Worm (Caenorhabditis elegans) whole organism, L4/young adult: ENCODE measurements around the gene clec-3.

Experiments used
- W03F9.2 ChIP-seq: fragments of 150-350 bp; optimal IDR thresholded peaks from 2 replicates; lab custom pipeline; 2014; ENCODE audit warnings: missing biosample characterization, missing genetic modification characterization
- dao-5 ChIP-seq: sonication (generic microtip); optimal IDR thresholded peaks from 2 replicates; lab custom pipeline; 2016; ENCODE audit warnings: missing genotype, missing genetic modification characterization, moderate library complexity, missing compliant biosample characterization
- him-1 ChIP-seq: sonication (generic microtip); optimal IDR thresholded peaks from 2 replicates; lab custom pipeline; 2016; ENCODE audit warnings: missing genotype, missing genetic modification reagents, missing genetic modification characterization, missing compliant biosample characterization

The clec-3 gene

DNA sequence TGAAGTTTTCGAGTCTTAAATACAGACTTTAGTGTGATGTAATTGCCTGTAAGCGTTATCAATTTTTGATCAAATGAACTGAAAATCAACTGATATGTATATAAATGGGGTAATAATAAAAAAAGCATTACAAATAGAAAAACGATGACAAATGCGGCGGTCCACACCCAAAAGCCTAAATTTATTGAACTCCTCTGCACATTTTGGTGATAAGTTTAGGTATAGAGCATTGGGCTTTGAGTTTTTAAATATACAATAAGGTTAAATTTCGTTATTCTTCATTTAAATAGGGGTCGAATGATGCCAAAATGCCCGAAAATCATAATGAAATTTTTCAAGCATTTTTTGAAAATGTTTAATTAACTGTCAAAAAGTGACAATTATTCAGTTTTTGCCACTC, at the start of gene clec-3:
clec-3 (minus strand) TSS at position 101 of the 400 bp plus-strand sequence.
- no peak for TF ChIP-seq him-1 (tag; lab: Kevin White, UChicago)
- no peak for TF ChIP-seq W03F9.2 (tag; lab: Kevin White, UChicago)
- no peak for TF ChIP-seq dao-5 (tag; lab: Kevin White, UChicago)

DNA sequence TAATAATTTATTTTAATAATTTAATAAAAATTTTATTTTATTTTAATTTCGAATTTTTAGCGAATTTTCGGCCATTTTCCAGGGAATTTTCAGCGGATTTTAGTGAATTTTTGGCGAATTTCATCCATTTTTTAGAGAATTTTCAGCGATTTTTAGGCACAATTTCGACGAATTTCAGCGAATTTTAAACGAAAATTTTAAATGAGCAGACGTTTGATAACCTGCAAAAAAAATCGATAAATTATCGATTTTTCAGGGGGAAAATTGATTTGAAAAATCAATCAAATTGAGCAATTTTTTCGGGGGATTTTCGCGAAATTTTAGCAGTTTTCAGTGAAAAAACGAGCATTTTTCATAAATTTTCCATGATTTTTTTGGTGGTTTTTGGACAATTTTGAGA, 48.9 kb upstream of the clec-3 start:
- TF ChIP-seq W03F9.2 (tag; lab: Kevin White, UChicago) (no peak), dao-5 (tag; lab: Kevin White, UChicago) (no peak), him-1 (tag; lab: Kevin White, UChicago) (no peak)

DNA sequence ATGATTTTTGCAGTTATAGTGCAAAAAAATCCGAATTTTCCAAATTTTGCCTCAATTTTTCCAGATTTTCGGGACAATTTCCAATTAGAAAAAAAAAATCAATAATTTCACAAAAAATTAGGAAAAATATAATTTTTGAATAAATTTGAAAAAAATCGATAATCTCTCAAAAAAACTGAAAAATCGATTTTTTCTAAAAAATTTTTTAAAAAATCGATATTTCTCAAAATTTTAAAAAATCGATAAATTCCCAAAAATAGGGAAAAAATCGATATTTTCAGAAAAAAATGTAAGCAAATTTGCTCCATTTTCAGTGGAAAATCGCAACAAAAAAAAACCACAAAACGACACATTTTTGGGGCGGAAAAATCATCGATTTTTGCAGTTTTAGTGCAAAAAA, 48.2 kb upstream of the clec-3 start:
- TF ChIP-seq dao-5 (tag; lab: Kevin White, UChicago) (no peak), him-1 (tag; lab: Kevin White, UChicago) (no peak), W03F9.2 (tag; lab: Kevin White, UChicago) (no peak)

DNA sequence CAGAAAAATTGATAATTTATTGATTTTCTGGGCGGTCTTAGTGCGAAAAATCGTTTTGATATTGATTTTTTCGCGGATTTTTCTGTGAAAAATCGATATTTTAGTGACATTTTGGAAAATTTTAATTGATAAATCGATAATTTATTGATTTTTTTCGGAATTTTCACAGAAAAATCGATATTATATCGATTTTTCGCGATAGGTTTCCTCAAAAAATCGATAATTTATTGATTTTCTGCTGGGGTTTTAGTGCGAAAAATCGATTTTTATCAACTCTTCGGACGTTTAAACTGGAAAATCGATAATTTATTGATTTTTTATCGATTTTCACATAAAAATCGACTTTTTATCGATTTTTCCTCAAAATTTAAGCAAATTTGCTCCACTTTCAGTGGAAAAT, 47.7 kb upstream of the clec-3 start:
- TF ChIP-seq him-1 (tag; lab: Kevin White, UChicago) (no peak), dao-5 (tag; lab: Kevin White, UChicago) (no peak), W03F9.2 (tag; lab: Kevin White, UChicago) (no peak)

DNA sequence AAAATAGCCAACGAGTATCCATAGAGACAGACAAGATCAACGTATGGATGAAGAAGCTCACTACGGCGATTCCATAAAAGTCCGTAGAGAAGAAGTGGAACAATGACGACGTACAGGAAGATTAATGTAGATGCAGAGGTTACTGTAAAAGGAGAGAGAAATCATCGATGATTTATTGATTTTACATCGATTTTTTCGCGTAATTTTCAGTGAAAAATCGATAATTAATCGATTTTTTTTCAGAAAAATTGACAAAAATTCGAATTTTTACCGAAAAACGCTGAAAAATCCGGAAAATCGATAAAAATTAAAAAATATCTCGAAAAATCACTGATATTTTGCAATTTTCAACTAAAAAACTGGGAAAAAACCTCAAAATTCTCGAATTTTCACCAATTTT, 46.7 kb upstream of the clec-3 start:
- TF ChIP-seq him-1 (tag; lab: Kevin White, UChicago), result no peak
- TF ChIP-seq dao-5 (tag; lab: Kevin White, UChicago), result no peak
- no peak for TF ChIP-seq W03F9.2 (tag; lab: Kevin White, UChicago)

DNA sequence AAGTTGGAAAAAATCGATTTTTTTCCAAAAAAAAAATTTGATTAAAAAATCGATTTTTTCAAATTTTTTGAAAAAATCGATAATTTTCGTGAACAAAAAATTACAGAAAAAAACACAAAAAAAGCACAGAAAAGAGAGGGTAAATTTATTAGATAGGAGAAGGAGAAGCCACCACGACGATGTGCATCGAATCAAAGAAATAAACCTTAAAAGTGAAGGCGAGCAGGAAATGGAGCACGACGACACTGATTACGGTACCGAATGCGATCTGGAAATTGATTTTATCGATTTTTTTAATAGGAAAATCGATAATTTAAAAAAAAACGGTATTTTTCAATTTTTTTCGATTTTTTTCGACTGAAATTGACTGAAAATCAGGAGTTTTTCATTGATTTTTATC, 45.4 kb upstream of the clec-3 start:
- no peak for TF ChIP-seq him-1 (tag; lab: Kevin White, UChicago)
- TF ChIP-seq dao-5 (tag; lab: Kevin White, UChicago), result no peak
- no peak for TF ChIP-seq W03F9.2 (tag; lab: Kevin White, UChicago)

DNA sequence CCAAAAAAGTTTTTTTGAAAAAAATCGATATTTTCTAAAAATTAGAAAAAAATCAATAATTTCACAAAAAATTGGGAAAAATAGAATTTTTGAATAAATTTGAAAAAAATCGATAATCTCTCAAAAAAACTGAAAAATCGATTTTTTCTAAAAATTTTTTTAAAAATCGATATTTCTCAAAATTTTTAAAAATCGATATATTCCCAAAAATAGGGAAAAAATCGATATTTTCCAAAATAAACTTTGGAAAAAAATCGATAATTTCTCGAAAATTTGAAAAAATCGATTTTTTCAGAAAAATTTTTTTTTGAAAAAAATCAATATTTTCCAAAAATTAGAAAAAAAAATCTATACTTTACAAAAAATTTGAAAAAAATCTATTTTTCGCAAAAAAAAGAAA, 44.9 kb upstream of the clec-3 start:
- no peak for TF ChIP-seq him-1 (tag; lab: Kevin White, UChicago)
- TF ChIP-seq W03F9.2 (tag; lab: Kevin White, UChicago), result no peak
- TF ChIP-seq dao-5 (tag; lab: Kevin White, UChicago), result no peak

DNA sequence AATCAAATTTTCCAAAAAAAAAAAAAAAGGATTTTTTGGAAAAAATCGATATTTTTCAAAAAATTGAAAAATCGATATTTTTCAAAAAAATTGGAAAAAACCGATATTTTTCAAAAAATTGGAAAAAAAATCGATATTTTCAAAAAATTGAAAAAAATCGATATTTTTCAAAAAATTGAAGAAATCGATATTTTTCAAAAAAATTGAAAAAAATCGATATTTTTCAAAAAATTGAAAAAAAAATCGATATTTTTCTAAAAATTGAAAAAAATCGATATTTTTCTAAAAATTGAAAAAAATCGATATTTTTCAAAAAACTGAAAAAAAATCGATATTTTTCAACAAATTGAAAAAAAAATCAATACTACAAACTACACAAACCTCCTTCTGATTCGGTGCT, 44.3 kb upstream of the clec-3 start:
- no peak for TF ChIP-seq dao-5 (tag; lab: Kevin White, UChicago)
- TF ChIP-seq W03F9.2 (tag; lab: Kevin White, UChicago), result no peak
- TF ChIP-seq him-1 (tag; lab: Kevin White, UChicago), result no peak

DNA sequence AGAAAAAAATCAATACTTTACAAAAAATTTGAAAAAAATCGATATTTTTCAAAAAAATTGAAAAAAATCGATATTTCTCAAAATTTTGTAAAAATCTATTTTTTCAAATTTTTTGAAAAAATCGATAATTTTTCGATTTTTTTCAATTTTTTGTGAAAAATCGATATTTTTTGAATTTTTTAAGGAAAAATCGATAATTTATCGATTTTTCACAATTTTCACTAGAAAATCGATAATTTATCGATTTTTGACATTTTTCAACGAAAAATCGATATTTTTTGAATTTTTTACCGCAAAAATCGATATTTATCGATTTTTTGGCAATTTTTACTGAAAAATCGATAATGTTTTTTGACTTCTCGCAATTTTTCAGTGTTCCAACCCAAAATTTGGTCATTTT, 43.7 kb upstream of the clec-3 start:
- TF ChIP-seq dao-5 (tag; lab: Kevin White, UChicago) (no peak), him-1 (tag; lab: Kevin White, UChicago) (no peak), W03F9.2 (tag; lab: Kevin White, UChicago) (no peak)

DNA sequence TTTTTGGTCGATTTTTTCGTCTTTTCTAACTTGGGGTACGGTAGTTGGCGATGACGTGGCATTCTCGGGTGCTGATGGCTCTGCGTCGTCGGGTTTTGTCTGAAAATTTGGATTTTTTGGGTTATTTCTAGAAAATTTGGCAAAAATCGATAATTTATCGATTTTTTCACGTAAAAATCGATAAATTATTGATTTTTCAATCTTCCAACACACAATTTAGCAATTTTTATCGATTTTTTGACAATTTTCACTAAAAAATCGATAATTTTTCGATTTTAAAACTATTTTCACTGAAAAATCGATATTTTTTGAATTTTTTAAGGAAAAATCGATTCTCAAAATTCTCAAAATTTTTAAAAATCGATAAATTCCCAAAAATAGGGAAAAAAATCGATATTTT, 43.2 kb upstream of the clec-3 start:
- TF ChIP-seq W03F9.2 (tag; lab: Kevin White, UChicago), result no peak
- TF ChIP-seq him-1 (tag; lab: Kevin White, UChicago), result no peak
- TF ChIP-seq dao-5 (tag; lab: Kevin White, UChicago), result no peak

DNA sequence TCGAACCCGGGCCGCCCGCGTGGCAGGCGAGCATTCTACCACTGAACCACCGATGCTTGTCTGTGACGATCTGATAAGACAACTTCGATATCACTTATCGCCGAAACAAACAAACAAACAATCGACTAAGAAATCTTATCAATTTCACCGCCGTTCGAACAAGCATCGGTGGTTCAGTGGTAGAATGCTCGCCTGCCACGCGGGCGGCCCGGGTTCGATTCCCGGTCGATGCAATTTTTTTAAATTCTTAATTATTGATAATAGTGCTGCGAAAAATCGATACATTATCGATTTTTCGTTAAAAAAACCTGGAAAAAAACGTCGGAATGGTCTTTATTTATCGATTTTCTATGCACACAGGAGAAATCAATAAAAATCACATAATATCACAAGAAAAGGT, 42.5 kb upstream of the clec-3 start:
- no peak for TF ChIP-seq him-1 (tag; lab: Kevin White, UChicago)
- peak; percentile 28 for TF ChIP-seq dao-5 (tag; lab: Kevin White, UChicago)
- TF ChIP-seq W03F9.2 (tag; lab: Kevin White, UChicago), result no peak

DNA sequence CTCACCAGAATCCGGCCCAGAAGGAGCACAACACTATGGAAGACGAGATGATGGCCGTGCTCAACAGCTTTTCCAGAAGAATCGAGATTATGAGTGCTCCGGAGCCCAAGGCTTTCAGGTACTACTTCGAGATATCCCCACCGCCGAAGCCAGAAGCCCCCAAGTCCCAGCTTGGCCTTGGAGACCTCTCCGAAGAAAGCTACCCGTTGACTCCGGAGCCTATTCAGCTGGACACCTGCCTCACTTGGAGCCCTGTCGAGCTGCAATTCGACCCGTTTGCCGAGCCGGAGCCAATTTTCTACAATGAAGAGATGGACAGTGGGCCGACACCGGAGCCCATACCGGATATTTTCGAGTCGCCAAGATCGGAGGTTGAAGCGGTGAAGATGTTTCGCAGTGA, 41.9 kb upstream of the clec-3 start:
- TF ChIP-seq W03F9.2 (tag; lab: Kevin White, UChicago) (no peak), dao-5 (tag; lab: Kevin White, UChicago) (no peak), him-1 (tag; lab: Kevin White, UChicago) (no peak)

DNA sequence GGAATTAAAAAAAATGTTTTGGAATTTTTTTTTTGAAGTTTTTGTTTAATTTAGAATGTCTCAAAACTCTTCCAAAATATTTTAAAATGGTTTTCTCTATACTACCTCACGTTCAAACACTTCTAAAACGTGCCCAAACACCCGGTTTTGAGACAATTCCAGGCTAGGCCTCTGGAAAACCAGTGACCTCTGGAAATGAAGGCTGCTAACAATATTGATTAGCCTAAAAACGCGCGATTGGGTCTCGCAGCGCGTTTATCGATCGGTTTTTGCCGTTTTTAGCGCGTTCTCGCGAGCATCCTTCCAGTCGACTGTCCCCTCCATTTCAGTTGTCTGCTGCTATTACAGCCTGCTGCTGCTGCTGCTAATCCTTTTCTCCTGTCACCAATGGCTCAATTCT, 41.1 kb upstream of the clec-3 start, which contains the start of gene Y25C1A.6:
Y25C1A.6 (plus strand) TSS at position 301 of the 400 bp plus-strand sequence.
- TF ChIP-seq dao-5 (tag; lab: Kevin White, UChicago), result no peak
- no peak for TF ChIP-seq him-1 (tag; lab: Kevin White, UChicago)
- no peak for TF ChIP-seq W03F9.2 (tag; lab: Kevin White, UChicago)

DNA sequence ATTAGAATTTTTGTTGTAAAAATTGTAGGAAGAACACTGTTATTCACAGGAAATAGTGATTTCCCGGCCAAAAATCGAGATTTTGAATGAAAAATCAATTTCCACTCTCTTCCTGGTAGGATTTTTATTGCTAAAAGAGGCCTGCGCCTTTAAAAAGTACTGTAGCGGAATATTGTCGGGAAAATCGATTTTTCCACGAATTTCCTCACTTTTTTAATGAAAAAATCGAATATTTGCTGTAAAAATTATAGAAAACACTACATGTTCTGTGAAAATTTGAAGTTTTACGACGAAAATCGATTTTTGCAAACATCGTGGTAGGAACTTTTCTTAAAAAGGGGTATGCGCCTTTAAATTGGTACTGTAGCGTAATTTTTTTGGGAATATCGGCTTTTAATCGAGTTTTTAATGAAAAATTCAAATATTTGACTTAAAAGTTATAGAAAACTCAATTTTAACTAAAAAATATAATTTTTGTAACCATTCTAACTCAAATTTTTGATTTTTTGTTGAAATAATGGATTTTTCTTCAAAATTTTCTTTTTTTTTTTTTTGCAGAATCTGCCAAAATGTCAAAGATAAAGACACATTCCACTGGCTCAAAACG, 36.7 kb upstream of the clec-3 start, which contains the start of gene lin-8:
lin-8 (plus strand) TSS at position 557 of the 607 bp plus-strand sequence.
- TF ChIP-seq dao-5 (tag; lab: Kevin White, UChicago), result no peak
